Worm (Caenorhabditis elegans): Measurements from ENCODE around the gene T02G5.14.

T02G5.14 gene

ce11 chrII:7072590-7073536 is 11.3 kb upstream of the T02G5.14 start (continued):
- TF ChIP-seq ama-1 (optimal IDR thresholded peaks at IDR 0.05) (no peak), fos-1 (tag; optimal IDR thresholded peaks at IDR 0.05) (peak; percentile 24), ztf-4 (tag; optimal IDR thresholded peaks at IDR 0.05) (peak; percentile 2), alr-1 (tag; optimal IDR thresholded peaks at IDR 0.05) (no peak), ceh-16 (tag; optimal IDR thresholded peaks at IDR 0.05) (no peak), ztf-11 (tag; optimal IDR thresholded peaks at IDR 0.05) (no peak), lsy-2 (tag; optimal IDR thresholded peaks at IDR 0.05) (peak; percentile 14 to 83), nhr-21 (tag; optimal IDR thresholded peaks at IDR 0.05) (peak; percentile 12), sem-4 (tag; optimal IDR thresholded peaks at IDR 0.05) (no peak), nhr-25 (tag; optimal IDR thresholded peaks at IDR 0.05) (no peak), sma-3 (GFP tag; optimal IDR thresholded peaks at IDR 0.05) (peak; percentile 73)

- TF ChIP-seq peb-1 (tag; optimal IDR thresholded peaks at IDR 0.05) (no peak), sma-9 (GFP tag; optimal IDR thresholded peaks at IDR 0.05) (no peak), sma-9 (tag; optimal IDR thresholded peaks at IDR 0.05) (no peak), mbf-1 (tag; optimal IDR thresholded peaks at IDR 0.05) (no peak), sem-4 (tag; optimal IDR thresholded peaks at IDR 0.05) (no peak), nhr-12 (tag; optimal IDR thresholded peaks at IDR 0.05) (no peak), unc-39 (tag; optimal IDR thresholded peaks at IDR 0.05) (no peak), R02D3.7 (tag; optimal IDR thresholded peaks at IDR 0.05) (no peak), nhr-25 (tag; optimal IDR thresholded peaks at IDR 0.05) (no peak), skn-1 (tag; optimal IDR thresholded peaks at IDR 0.05) (no peak), Y55F3AM.14 (GFP tag; optimal IDR thresholded peaks at IDR 0.05) (no peak)
These were observed 10.6 kb upstream of the T02G5.14 start, which contains the start of gene kat-1 for ce11 chrII:7073537-7073913. kat-1 (plus strand) TSS chrII:7073814.

- no peak for TF ChIP-seq ceh-16 (tag; optimal IDR thresholded peaks at IDR 0.05)
- TF ChIP-seq ztf-11 (tag; optimal IDR thresholded peaks at IDR 0.05): no peak
- TF ChIP-seq snpc-4 (tag; optimal IDR thresholded peaks at IDR 0.05): no peak
- TF ChIP-seq fos-1 (tag; optimal IDR thresholded peaks at IDR 0.05): no peak
- TF ChIP-seq lsy-2 (tag; optimal IDR thresholded peaks at IDR 0.05): peak in 1 of 2 experiments; percentile 8
These were observed 8.4 kb upstream of the T02G5.14 start, which contains the start of gene T02G5.7 for ce11 chrII:7075564-7076228. T02G5.7 (plus strand) TSS chrII:7075614.

- TF ChIP-seq crh-2 (tag; optimal IDR thresholded peaks at IDR 0.05): peak; percentile 26
- no peak for TF ChIP-seq nhr-11 (tag; optimal IDR thresholded peaks at IDR 0.05)
- TF ChIP-seq sma-9 (GFP tag; optimal IDR thresholded peaks at IDR 0.05): peak; percentile 26
- TF ChIP-seq sma-9 (tag; optimal IDR thresholded peaks at IDR 0.05): no peak
- TF ChIP-seq lin-39 (tag; optimal IDR thresholded peaks at IDR 0.05): no peak
- TF ChIP-seq lsy-2 (tag; optimal IDR thresholded peaks at IDR 0.05): peak in 1 of 2 experiments; percentile 1
- TF ChIP-seq C34F6.9 (tag; optimal IDR thresholded peaks at IDR 0.05): peak; percentile 23
- peak; percentile 73 for TF ChIP-seq nhr-129 (tag; optimal IDR thresholded peaks at IDR 0.05)
- TF ChIP-seq ceh-82 (tag; optimal IDR thresholded peaks at IDR 0.05): no peak
- TF ChIP-seq egl-27 (tag; optimal IDR thresholded peaks at IDR 0.05): no peak
- peak; percentile 47 for TF ChIP-seq nhr-25 (tag; optimal IDR thresholded peaks at IDR 0.05)
- no peak for TF ChIP-seq nhr-6 (tag; optimal IDR thresholded peaks at IDR 0.05)
- TF ChIP-seq ceh-16 (tag; optimal IDR thresholded peaks at IDR 0.05): peak; percentile 4
These were observed 6.0 kb downstream of the T02G5.14 start for ce11 chrII:7090085-7090484.

- TF ChIP-seq nhr-11 (tag; optimal IDR thresholded peaks at IDR 0.05) (no peak), ceh-82 (tag; optimal IDR thresholded peaks at IDR 0.05) (no peak), ztf-4 (tag; optimal IDR thresholded peaks at IDR 0.05) (no peak), nhr-77 (tag; optimal IDR thresholded peaks at IDR 0.05) (no peak), C34F6.9 (tag; optimal IDR thresholded peaks at IDR 0.05) (no peak), ceh-16 (tag; optimal IDR thresholded peaks at IDR 0.05) (no peak), lsy-2 (tag; optimal IDR thresholded peaks at IDR 0.05) (no peak), nhr-10 (tag; optimal IDR thresholded peaks at IDR 0.05) (no peak), nhr-21 (tag; optimal IDR thresholded peaks at IDR 0.05) (no peak), nhr-237 (tag; optimal IDR thresholded peaks at IDR 0.05) (no peak), snpc-4 (tag; optimal IDR thresholded peaks at IDR 0.05) (no peak), fos-1 (tag; optimal IDR thresholded peaks at IDR 0.05) (no peak)
These were observed 6.7 kb downstream of the T02G5.14 start for ce11 chrII:7090852-7091251.

Data from whole organism, L2 larva.